Worm (Caenorhabditis elegans): Measurements from ENCODE around the gene pha-2.

DNA sequence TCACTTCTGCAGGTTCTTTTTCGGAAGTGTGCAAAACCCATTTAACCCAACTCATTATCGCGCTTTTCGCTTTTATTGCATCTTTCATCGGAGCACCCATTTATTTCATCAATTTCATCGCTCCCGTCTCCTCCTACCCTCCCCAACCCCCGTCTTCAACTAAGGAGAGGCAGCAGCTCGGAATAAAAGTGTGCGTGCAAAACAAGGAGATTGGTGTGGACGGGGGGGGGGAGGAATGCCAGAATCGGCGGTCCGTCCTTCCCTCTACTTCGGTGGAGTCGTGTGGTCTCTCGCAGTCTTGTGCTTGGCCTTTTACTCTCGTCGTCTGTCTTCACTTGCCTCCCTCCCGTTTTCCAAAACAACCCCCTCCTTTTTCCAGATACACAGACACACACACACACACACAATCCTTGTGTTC lies 35.4 kb downstream of the pha-2 start:
- TF ChIP-seq ama-1 (optimal IDR thresholded peaks at IDR 0.05): no peak
- 0 out of 2 replicates have a peak, but pooled peaks have one; percentile 8 for TF ChIP-seq flt-1 (GFP tag; IDR thresholded peaks at IDR 0.05)
- TF ChIP-seq tra-4 (tag; optimal IDR thresholded peaks at IDR 0.05): no peak
- TF ChIP-seq B0310.2 (tag; optimal IDR thresholded peaks at IDR 0.05): no peak
- TF ChIP-seq hnd-1 (tag; optimal IDR thresholded peaks at IDR 0.05): no peak
